Fruit fly (Drosophila melanogaster) whole organism, pupa: ENCODE data around the gene swa.
A peak's percentile ranks its signal among the peaks of the same experiment; 100 is the strongest.

Experiments
- CG14655 ChIP-seq: fragments of 200-800 bp; sonication (Bioruptor generic); optimal IDR thresholded peaks from 3 replicates; lab custom pipeline; 2017; ENCODE audit warnings: mild to moderate bottlenecking, missing biosample characterization, missing genetic modification reagents, missing genetic modification characterization
- CG34367 ChIP-seq: fragments of 200-800 bp; sonication (Bioruptor generic); optimal IDR thresholded peaks from 2 replicates; lab custom pipeline; 2018; ENCODE audit warnings: missing biosample characterization, mild to moderate bottlenecking, missing genetic modification characterization
- CG8159 ChIP-seq: fragments of 200-800 bp; sonication (Bioruptor generic); optimal IDR thresholded peaks from 3 replicates; lab custom pipeline; 2018; ENCODE audit warnings: missing biosample characterization, mild to moderate bottlenecking, missing genetic modification characterization, moderate library complexity
- CG8301 ChIP-seq: fragments of 200-800 bp; sonication (Bioruptor generic); optimal IDR thresholded peaks from 2 replicates; lab custom pipeline; 2018; ENCODE audit warnings: missing biosample characterization, mild to moderate bottlenecking, missing genetic modification characterization
- CG9948 ChIP-seq: fragments of 200-800 bp; sonication (Bioruptor generic); optimal IDR thresholded peaks from 2 replicates; lab custom pipeline; 2018; ENCODE audit warnings: missing biosample characterization, mild to moderate bottlenecking, missing genetic modification characterization, moderate library complexity
- D1 ChIP-seq: fragments of 200-800 bp; sonication (Bioruptor generic); optimal IDR thresholded peaks from 2 replicates; lab custom pipeline; 2018; ENCODE audit warnings: missing biosample characterization, mild to moderate bottlenecking, missing genetic modification characterization, moderate library complexity
- Pif1A ChIP-seq: fragments of 200-800 bp; sonication (Bioruptor generic); optimal IDR thresholded peaks from 3 replicates; lab custom pipeline; 2016; ENCODE audit warnings: missing biosample characterization, missing genetic modification characterization
- fd96Ca ChIP-seq: fragments of 200-800 bp; sonication (Bioruptor generic); IDR thresholded peaks from 3 replicates; pipeline ENCODE4 v1.3.6; 2022; ENCODE audit warnings: missing biosample characterization, missing genetic modification characterization
- gl ChIP-seq: fragments of 200-800 bp; sonication (Bioruptor generic); optimal IDR thresholded peaks from 2 replicates; lab custom pipeline; 2018; ENCODE audit warnings: missing biosample characterization, mild to moderate bottlenecking, missing genetic modification characterization

DNA sequence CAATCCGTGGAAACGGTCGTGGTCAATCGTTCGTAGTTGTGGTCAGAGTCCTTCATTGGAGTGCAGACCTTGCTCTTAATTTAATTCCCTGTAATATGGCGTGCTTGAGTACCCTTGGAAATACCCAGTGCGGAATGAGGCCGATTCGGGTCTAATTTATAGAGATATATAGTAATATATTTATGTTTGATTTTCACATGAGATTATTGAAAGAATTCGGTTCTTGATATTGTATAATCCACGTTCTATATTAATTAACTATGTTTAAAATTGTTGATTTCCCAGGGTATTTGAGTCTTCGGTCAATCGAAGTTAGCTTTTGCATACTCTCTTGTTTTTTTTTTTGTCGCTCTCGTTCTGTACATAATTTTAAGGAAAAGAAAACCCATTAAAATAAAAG is 22.2 kb downstream of the swa start:
- TF ChIP-seq Pif1A (GFP tag; lab: Kevin White, UChicago) (no peak), fd96Ca (GFP tag; lab: Robert Waterston, UW) (no peak), D1 (tag; lab: Kevin White, UChicago) (no peak), CG9948 (tag; lab: Kevin White, UChicago) (peak; percentile 45), CG8301 (tag; lab: Kevin White, UChicago) (peak; percentile 19), CG14655 (peak; percentile 45), CG8159 (tag; lab: Kevin White, UChicago) (peak; percentile 51), gl (tag; lab: Kevin White, UChicago) (no peak), CG34367 (tag; lab: Kevin White, UChicago) (peak; percentile 45)
